Worm (Caenorhabditis elegans): Measurements from ENCODE around the gene T04F3.5.

DNA sequence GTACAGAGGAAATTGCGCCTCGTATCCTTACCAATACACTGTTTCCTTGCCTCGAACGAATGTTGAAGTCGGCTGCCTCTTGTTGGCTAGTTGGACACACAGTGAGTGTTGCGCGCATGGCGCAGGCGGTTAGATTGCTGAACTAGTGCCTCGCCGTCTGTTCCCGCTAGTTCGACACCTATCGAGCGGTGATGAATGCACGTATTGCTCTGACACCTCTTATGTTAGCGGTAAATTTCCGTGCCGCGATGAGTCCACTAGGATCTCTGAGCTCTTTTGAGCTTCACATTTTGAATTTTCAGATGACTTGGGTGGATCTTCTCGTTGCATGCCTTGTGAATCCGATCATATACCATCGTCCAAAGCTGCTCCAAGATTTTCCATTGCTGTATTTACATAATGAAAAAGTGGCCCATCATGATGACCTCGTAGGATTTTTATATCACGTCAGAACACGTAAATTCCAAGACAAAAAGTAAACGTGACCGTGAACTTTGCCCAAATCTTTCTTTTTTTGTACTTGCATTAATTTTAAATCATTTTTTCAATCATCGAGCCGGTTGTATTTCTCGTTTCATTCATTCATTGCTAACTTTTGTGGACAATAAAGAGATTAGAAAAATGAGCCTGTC is 22.5 kb downstream of the T04F3.5 start, which contains the start of gene F55A11.11:
- TF ChIP-seq flt-1 (GFP tag; IDR thresholded peaks at IDR 0.05) (peak; percentile 98), ztf-29 (GFP tag; IDR thresholded peaks at IDR 0.05) (peak; percentile 93), cog-1 (tag; optimal IDR thresholded peaks at IDR 0.05) (peak; percentile 88), med-1 (GFP tag; optimal IDR thresholded peaks at IDR 0.05; ENCODE audit: insufficient read depth) (peak; percentile 87), ztf-23 (GFP tag; IDR thresholded peaks at IDR 0.05) (peak; percentile 97), tab-1 (GFP tag; IDR thresholded peaks at IDR 0.05) (peak; percentile 96), T22C8.4 (GFP tag; IDR thresholded peaks at IDR 0.05) (peak; percentile 97)

Data from whole organism, midembryonic.